Fruit fly (Drosophila melanogaster) whole organism, adult: Measurements from ENCODE around the gene Mco1.
A peak's percentile ranks its signal among the peaks of the same experiment; 100 is the strongest.

Source experiments
- CG12768 ChIP-seq: fragments of 200-800 bp; sonication (Bioruptor generic); optimal IDR thresholded peaks from 2 replicates; lab custom pipeline; 2017; ENCODE audit warnings: missing biosample characterization, missing genetic modification characterization, mild to moderate bottlenecking, moderate library complexity, missing genetic modification reagents
- CG1620 ChIP-seq: fragments of 200-800 bp; sonication (Bioruptor generic); optimal IDR thresholded peaks from 2 replicates; lab custom pipeline; 2016; ENCODE audit warnings: missing biosample characterization, missing genetic modification characterization
- CG5204 ChIP-seq: fragments of 200-800 bp; sonication (Bioruptor generic); optimal IDR thresholded peaks from 2 replicates; lab custom pipeline; 2016; ENCODE audit warnings: missing biosample characterization, missing genetic modification characterization
- CG7045 ChIP-seq: fragments of 200-800 bp; sonication (Bioruptor generic); optimal IDR thresholded peaks from 2 replicates; lab custom pipeline; 2017; ENCODE audit warnings: missing biosample characterization, mild to moderate bottlenecking, missing genetic modification characterization
- Clk ChIP-seq: fragments of 200-800 bp; sonication (Bioruptor generic); optimal IDR thresholded peaks from 2 replicates; lab custom pipeline; 2017; ENCODE audit warnings: missing biosample characterization, missing genetic modification characterization
- Crg-1 ChIP-seq: fragments of 200-800 bp; sonication (Bioruptor generic); optimal IDR thresholded peaks from 2 replicates; lab custom pipeline; 2016; ENCODE audit warnings: missing biosample characterization, missing genetic modification characterization
- cnc ChIP-seq, 2 experiments: fragments of >200 bp; optimal IDR thresholded peaks; 2 replicates each; lab custom pipeline; 2017
- pad ChIP-seq: fragments of 200-800 bp; sonication (Bioruptor generic); optimal IDR thresholded peaks from 3 replicates; lab custom pipeline; 2017; ENCODE audit warnings: missing biosample characterization, missing genetic modification characterization, mild to moderate bottlenecking, moderate library complexity, missing genetic modification reagents
- tj ChIP-seq: fragments of 200-800 bp; sonication (Bioruptor generic); optimal IDR thresholded peaks from 3 replicates; lab custom pipeline; 2017; ENCODE audit warnings: missing biosample characterization, mild to moderate bottlenecking, missing genetic modification characterization, moderate library complexity

dm6 chr2L:9387240-9387672 is 29.1 kb upstream of the Mco1 start, which contains the start of gene Aldh:
- TF ChIP-seq cnc (optimal IDR thresholded peaks at IDR 0.05; lab: Kevin White, UChicago) = no peak
- peak; percentile 57 for TF ChIP-seq CG1620 (GFP tag; lab: Kevin White, UChicago)
- TF ChIP-seq CG12768 = peak; percentile 82
- TF ChIP-seq CG7045 = peak; percentile 87
- TF ChIP-seq Crg-1 (GFP tag; lab: Kevin White, UChicago) = peak; percentile 66
- peak; percentile 70 for TF ChIP-seq CG5204 (GFP tag; lab: Kevin White, UChicago)
- peak; percentile 93 for TF ChIP-seq pad (GFP tag; lab: Kevin White, UChicago)
- TF ChIP-seq Clk (GFP tag; lab: Kevin White, UChicago) = peak; percentile 78
- peak; percentile 46 for TF ChIP-seq tj (GFP tag; lab: Kevin White, UChicago)
